Fruit fly (Drosophila melanogaster): Measurements from ENCODE around the gene dpr19.

The dpr19 gene

dm6 chr2L:10428528-10428927, 52.6 kb downstream of the dpr19 start, which contains the start of gene CG5188 (continued):
- TF ChIP-seq CG14441 (GFP tag; IDR thresholded peaks at IDR 0.05): no peak
- TF ChIP-seq pho (GFP tag; optimal IDR thresholded peaks at IDR 0.05): no peak
- TF ChIP-seq ab (GFP tag; optimal IDR thresholded peaks at IDR 0.05): no peak
- TF ChIP-seq ttk (GFP tag; IDR thresholded peaks at IDR 0.05): no peak
- TF ChIP-seq pfk (GFP tag; optimal IDR thresholded peaks at IDR 0.05): no peak
- TF ChIP-seq CG7839 (tag; optimal IDR thresholded peaks at IDR 0.05): peak; percentile 63
- 0 out of 2 replicates have a peak, but pooled peaks have one; percentile 26 for TF ChIP-seq unc-4 (GFP tag; IDR thresholded peaks at IDR 0.05; ENCODE audit: partially characterized antibody)
- no peak for TF ChIP-seq Gsc (GFP tag; IDR thresholded peaks at IDR 0.05)
- TF ChIP-seq tio (GFP tag; optimal IDR thresholded peaks at IDR 0.05): no peak
- TF ChIP-seq CG30431 (GFP tag; optimal IDR thresholded peaks at IDR 0.05): no peak
- TF ChIP-seq sna (GFP tag; IDR thresholded peaks at IDR 0.05; ENCODE audit: partially characterized antibody): 0 out of 2 replicates have a peak, but pooled peaks have one; percentile 36
- TF ChIP-seq pnt (GFP tag; optimal IDR thresholded peaks at IDR 0.05): peak; percentile 17
- TF ChIP-seq Meics (GFP tag; optimal IDR thresholded peaks at IDR 0.05): no peak
- peak; percentile 6 for TF ChIP-seq CG4282 (GFP tag; optimal IDR thresholded peaks at IDR 0.05)
- TF ChIP-seq CG9797 (GFP tag; optimal IDR thresholded peaks at IDR 0.05): peak; percentile 52
- TF ChIP-seq tll (GFP tag; optimal IDR thresholded peaks at IDR 0.05): no peak
- TF ChIP-seq CoRest (tag; optimal IDR thresholded peaks at IDR 0.05): peak; percentile 51
- TF ChIP-seq BEAF-32 (GFP tag; optimal IDR thresholded peaks at IDR 0.05): peak; percentile 12
- no peak for TF ChIP-seq gsb-n (tag; optimal IDR thresholded peaks at IDR 0.05)
- no peak for TF ChIP-seq Doc2 (GFP tag; IDR thresholded peaks at IDR 0.05)
- no peak for TF ChIP-seq CG8944 (GFP tag; optimal IDR thresholded peaks at IDR 0.05)
- TF ChIP-seq aop (GFP tag; IDR thresholded peaks at IDR 0.05): no peak
- peak; percentile 48 for TF ChIP-seq nerfin-1 (tag; optimal IDR thresholded peaks at IDR 0.05)
- TF ChIP-seq Hr3 (GFP tag; optimal IDR thresholded peaks at IDR 0.05): peak; percentile 9
- no peak for TF ChIP-seq hbn (GFP tag; IDR thresholded peaks at IDR 0.05; ENCODE audit: partially characterized antibody)
- no peak for TF ChIP-seq Rx (GFP tag; IDR thresholded peaks at IDR 0.05)
- no peak for TF ChIP-seq CG32772 (GFP tag; IDR thresholded peaks at IDR 0.05)
- no peak for TF ChIP-seq Kr (GFP tag; optimal IDR thresholded peaks at IDR 0.05)
- TF ChIP-seq CG12391 (tag; optimal IDR thresholded peaks at IDR 0.05): peak; percentile 67
- TF ChIP-seq ato (GFP tag; IDR thresholded peaks at IDR 0.05; ENCODE audit: partially characterized antibody): peak; percentile 53; the same call in 1 of the 2 replicates
- TF ChIP-seq CG4424 (GFP tag; optimal IDR thresholded peaks at IDR 0.05): peak; percentile 19
- no peak for TF ChIP-seq Atf3 (GFP tag; optimal IDR thresholded peaks at IDR 0.05)
- TF ChIP-seq Rfx (GFP tag; IDR thresholded peaks at IDR 0.05): peak; percentile 61
- TF ChIP-seq Med (GFP tag): peak; percentile 65
- peak; percentile 50 for TF ChIP-seq CG30403 (GFP tag; optimal IDR thresholded peaks at IDR 0.05)
- TF ChIP-seq H15 (GFP tag; IDR thresholded peaks at IDR 0.05): no peak
- TF ChIP-seq Pdp1 (GFP tag; optimal IDR thresholded peaks at IDR 0.05): peak in 1 of 2 experiments; percentile 98
- no peak for TF ChIP-seq CG3163 (GFP tag; optimal IDR thresholded peaks at IDR 0.05)
- peak; percentile 65 for TF ChIP-seq CG2712 (tag; optimal IDR thresholded peaks at IDR 0.05)
- TF ChIP-seq CG11093 (GFP tag; IDR thresholded peaks at IDR 0.05): no peak
- TF ChIP-seq tx (GFP tag; optimal IDR thresholded peaks at IDR 0.05): no peak
- TF ChIP-seq HHEX (GFP tag; optimal IDR thresholded peaks at IDR 0.05): no peak
- TF ChIP-seq NC2β (GFP tag; optimal IDR thresholded peaks at IDR 0.05): peak; percentile 17
- peak; percentile 3 for TF ChIP-seq Dp (GFP tag; optimal IDR thresholded peaks at IDR 0.05)
- TF ChIP-seq CG10147 (GFP tag; optimal IDR thresholded peaks at IDR 0.05): no peak
- TF ChIP-seq sima (GFP tag; optimal IDR thresholded peaks at IDR 0.05): no peak
- TF ChIP-seq jumu (GFP tag; optimal IDR thresholded peaks at IDR 0.05): peak; percentile 13
- TF ChIP-seq unpg (GFP tag; optimal IDR thresholded peaks at IDR 0.05): peak; percentile 54
- TF ChIP-seq CG34224 (GFP tag; IDR thresholded peaks at IDR 0.05; ENCODE audit: partially characterized antibody): 0 out of 3 replicates have a peak, but pooled peaks have one; percentile 39
- TF ChIP-seq knrl (GFP tag; IDR thresholded peaks at IDR 0.05; ENCODE audit: partially characterized antibody): peak; percentile 20; the same call in 1 of the 3 replicates
